Fruit fly (Drosophila melanogaster): ENCODE data around the gene c11.1.

The c11.1 gene

DNA sequence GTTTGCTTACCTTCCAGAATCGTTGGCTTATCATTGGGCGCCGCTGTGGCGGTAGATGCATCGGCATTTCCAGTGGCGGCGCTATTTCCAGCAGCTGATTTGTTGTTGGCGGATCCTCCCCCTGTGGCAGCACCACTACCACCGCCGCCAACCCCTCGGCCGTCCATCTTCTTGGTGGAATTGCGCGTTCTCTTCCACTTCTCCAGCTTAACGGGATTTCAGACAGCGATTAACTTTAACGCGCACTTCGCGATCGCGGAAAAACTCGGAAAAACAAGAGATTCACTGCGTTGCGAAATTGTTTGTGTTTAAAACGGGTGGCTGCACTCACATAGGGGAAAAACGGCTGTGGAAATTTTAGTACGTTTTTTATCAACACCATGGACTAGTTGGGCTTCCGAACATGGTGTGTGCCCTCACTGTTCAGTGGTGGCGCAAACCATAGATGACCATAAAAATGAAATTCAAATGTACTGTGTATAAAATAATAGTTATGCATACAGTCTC, at the start of gene c11.1 (continued):
- TF ChIP-seq eyg (GFP tag; optimal IDR thresholded peaks at IDR 0.05) (no peak), CG10267 (tag; optimal IDR thresholded peaks at IDR 0.05) (peak; percentile 4), CG43689 (GFP tag; IDR thresholded peaks at IDR 0.05) (no peak), CG13624 (GFP tag; optimal IDR thresholded peaks at IDR 0.05) (peak; percentile 41), abd-A (tag; optimal IDR thresholded peaks at IDR 0.05) (no peak), gem (tag; optimal IDR thresholded peaks at IDR 0.05) (no peak), CG4617 (GFP tag; optimal IDR thresholded peaks at IDR 0.05; ENCODE audit: borderline replicate concordance) (peak; percentile 45), zfh1 (GFP tag; IDR thresholded peaks at IDR 0.05) (no peak), GATAe (GFP tag; conservative IDR thresholded peaks at IDR 0.05) (no peak), NC2α (GFP tag; optimal IDR thresholded peaks at IDR 0.05) (no peak), Rfx (GFP tag; IDR thresholded peaks at IDR 0.05) (peak; percentile 38; the same call in 1 of the 2 replicates), slbo (GFP tag; IDR thresholded peaks at IDR 0.05) (peak; percentile 56), HLH4C (GFP tag; IDR thresholded peaks at IDR 0.05; ENCODE audit: partially characterized antibody) (peak; percentile 43; the same call in 1 of the 3 replicates), psq (GFP tag; optimal IDR thresholded peaks at IDR 0.05) (no peak), E2f2 (GFP tag; IDR thresholded peaks at IDR 0.05) (peak; percentile 74), caup (GFP tag; optimal IDR thresholded peaks at IDR 0.05; ENCODE audit: severe bottlenecking) (no peak), Sin3A (optimal IDR thresholded peaks at IDR 0.05) (peak; percentile 45), CG9215 (GFP tag; IDR thresholded peaks at IDR 0.05) (no peak), CG11560 (tag; IDR thresholded peaks at IDR 0.05) (peak; percentile 42; the same call in 1 of the 3 replicates), Trl (optimal IDR thresholded peaks at IDR 0.05) (no peak), Trl (GFP tag; optimal IDR thresholded peaks at IDR 0.05) (no peak), zen (tag; optimal IDR thresholded peaks at IDR 0.05) (no peak), Pdp1 (GFP tag; optimal IDR thresholded peaks at IDR 0.05) (peak in 1 of 2 experiments; percentile 56), mirr (GFP tag; optimal IDR thresholded peaks at IDR 0.05) (no peak), luna (GFP tag; optimal IDR thresholded peaks at IDR 0.05) (no peak), CG17385 (GFP tag; optimal IDR thresholded peaks at IDR 0.05) (no peak), BtbVII (GFP tag; optimal IDR thresholded peaks at IDR 0.05) (no peak), Ptx1 (GFP tag; IDR thresholded peaks at IDR 0.05) (no peak), CG8359 (GFP tag; optimal IDR thresholded peaks at IDR 0.05; ENCODE audit: borderline replicate concordance) (no peak), CG2199 (GFP tag; IDR thresholded peaks at IDR 0.05) (peak; percentile 73; the same call in 2 of the 3 replicates), stc (GFP tag; IDR thresholded peaks at IDR 0.05) (no peak), CG14014 (GFP tag; IDR thresholded peaks at IDR 0.05) (no peak), CG11247 (GFP tag; IDR thresholded peaks at IDR 0.05) (no peak), Atf-2 (GFP tag; optimal IDR thresholded peaks at IDR 0.05) (no peak), gfzf (GFP tag; optimal IDR thresholded peaks at IDR 0.05) (peak; percentile 95), CTCF (GFP tag; optimal IDR thresholded peaks at IDR 0.05) (peak; percentile 44), MBD-R2 (GFP tag; IDR thresholded peaks at IDR 0.05) (peak; percentile 66), CG1792 (GFP tag; optimal IDR thresholded peaks at IDR 0.05) (no peak), CG10543 (GFP tag; optimal IDR thresholded peaks at IDR 0.05) (peak; percentile 1), CG3838 (GFP tag; optimal IDR thresholded peaks at IDR 0.05) (no peak), Hand (GFP tag; optimal IDR thresholded peaks at IDR 0.05) (no peak), CG8281 (tag; optimal IDR thresholded peaks at IDR 0.05) (no peak), YL-1 (GFP tag; optimal IDR thresholded peaks at IDR 0.05) (peak; percentile 20), Abd-B (GFP tag; optimal IDR thresholded peaks at IDR 0.05) (peak; percentile 88), Lim3 (GFP tag; IDR thresholded peaks at IDR 0.05) (no peak), CG13123 (GFP tag; optimal IDR thresholded peaks at IDR 0.05) (no peak), CG17361 (GFP tag; IDR thresholded peaks at IDR 0.05) (no peak), Hr51 (GFP tag; optimal IDR thresholded peaks at IDR 0.05) (no peak), PHDP (tag; optimal IDR thresholded peaks at IDR 0.05) (no peak), CG13296 (GFP tag; optimal IDR thresholded peaks at IDR 0.05) (no peak), NFAT (GFP tag; IDR thresholded peaks at IDR 0.05) (no peak), CG9876 (GFP tag; optimal IDR thresholded peaks at IDR 0.05) (no peak)

Data from whole organism, embryonic.